Worm (Caenorhabditis elegans): Measurements from ENCODE around the gene M163.9.

Gene M163.9

DNA sequence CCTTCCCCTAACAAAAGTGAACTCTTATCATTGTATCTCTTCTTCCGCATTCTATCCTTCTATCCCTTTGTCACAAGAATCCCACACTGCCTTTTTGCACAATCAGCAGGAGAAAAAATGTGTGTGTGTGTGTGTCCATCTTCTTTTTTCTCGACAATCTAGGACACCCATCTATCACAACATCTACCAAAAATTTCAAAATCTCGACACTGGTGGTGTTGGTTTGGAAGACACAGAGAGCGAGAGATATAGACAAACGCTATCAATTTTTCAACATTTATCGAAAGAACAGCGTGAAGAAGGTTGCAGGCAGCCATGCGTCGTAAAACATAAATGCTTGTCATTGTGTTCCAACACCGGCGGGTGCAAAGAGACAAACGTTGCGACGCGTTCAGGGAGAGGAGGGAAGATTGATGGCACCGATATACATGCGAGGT lies 39.5 kb downstream of the M163.9 start (continued):
- no peak for TF ChIP-seq fos-1 (tag; optimal IDR thresholded peaks at IDR 0.05)
- no peak for TF ChIP-seq T26A8.4 (GFP tag; IDR thresholded peaks at IDR 0.05)
- peak; percentile 83 for TF ChIP-seq nhr-11 (tag; optimal IDR thresholded peaks at IDR 0.05)
- TF ChIP-seq nhr-48 (tag; optimal IDR thresholded peaks at IDR 0.05), result peak; percentile 39
- no peak for TF ChIP-seq spr-1 (tag; optimal IDR thresholded peaks at IDR 0.05)
- TF ChIP-seq tra-1 (GFP tag; IDR thresholded peaks at IDR 0.05), result peak; percentile 70
- TF ChIP-seq mdl-1 (tag; optimal IDR thresholded peaks at IDR 0.05), result peak in 1 of 2 experiments; percentile 61

DNA sequence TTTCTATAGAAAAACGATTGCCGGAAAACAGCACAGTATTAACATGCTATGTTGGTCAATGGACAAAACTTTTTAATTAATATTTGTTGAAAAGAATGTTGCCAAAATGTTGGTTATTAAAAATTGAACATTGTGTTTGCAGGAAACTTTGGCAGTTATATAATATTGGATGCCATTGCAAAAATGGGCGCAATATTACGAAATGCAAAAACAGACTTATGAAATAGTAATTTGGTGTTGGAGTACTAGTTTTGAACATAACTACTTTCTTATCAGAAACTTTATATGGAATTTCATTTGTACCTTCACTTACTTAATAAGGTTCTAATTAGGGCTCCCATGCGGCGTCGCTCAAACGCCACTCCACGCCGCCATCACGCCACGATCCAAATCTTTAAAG lies 41.0 kb downstream of the M163.9 start:
- TF ChIP-seq zip-2 (tag; optimal IDR thresholded peaks at IDR 0.05) (peak; percentile 93), ZK337.2 (GFP tag; IDR thresholded peaks at IDR 0.05) (no peak)

DNA sequence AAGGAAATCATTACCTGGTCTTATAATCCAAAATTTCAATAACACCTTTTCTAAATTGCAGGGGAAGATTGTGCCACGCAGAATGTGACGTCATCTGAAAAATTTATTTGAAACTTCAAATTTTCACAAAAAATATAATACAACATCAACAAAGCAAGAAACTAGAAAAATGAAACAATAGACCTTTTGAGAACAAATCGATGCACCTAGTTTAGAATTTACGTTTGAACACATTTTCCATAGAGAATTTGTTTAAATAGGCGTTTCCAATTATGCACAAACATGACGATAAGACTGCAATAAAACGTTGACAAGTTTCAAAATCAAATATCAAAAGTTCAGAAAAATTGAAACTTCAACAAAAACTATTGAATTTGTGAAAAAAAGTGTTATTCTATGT lies 43.4 kb downstream of the M163.9 start, which contains the start of gene fbxa-141:
Gene fbxa-141 (minus strand): TSS at position 101 of the 400 bp plus-strand sequence.
- TF ChIP-seq nhr-77 (tag; optimal IDR thresholded peaks at IDR 0.05) (no peak), unc-62 (GFP tag; optimal IDR thresholded peaks at IDR 0.05 in 1 of 2) (peak in 1 of 2 experiments; percentile 9), unc-62 (tag; optimal IDR thresholded peaks at IDR 0.05) (no peak), daf-16 (GFP tag; optimal IDR thresholded peaks at IDR 0.05) (no peak), daf-16 (tag; optimal IDR thresholded peaks at IDR 0.05) (peak; percentile 17), snpc-1.2 (GFP tag; IDR thresholded peaks at IDR 0.05) (no peak)

DNA sequence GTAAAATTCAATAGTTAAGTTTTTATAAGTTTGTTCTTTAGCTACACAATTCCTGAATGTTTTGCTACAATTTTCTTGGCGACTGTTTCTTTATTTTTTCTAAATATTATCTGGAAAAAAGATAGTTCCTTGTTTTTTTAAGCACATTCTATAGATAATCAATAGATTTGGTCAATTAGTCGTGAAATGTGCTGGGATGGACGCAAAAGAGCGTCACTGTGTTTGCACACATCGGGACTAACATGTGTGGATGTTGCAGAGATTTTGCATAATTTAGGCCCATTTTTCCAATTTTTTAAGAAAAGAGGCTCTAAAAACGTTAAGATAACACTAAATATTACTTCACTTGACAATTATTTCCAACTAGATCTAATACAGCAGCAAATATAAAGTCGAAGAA lies 44.1 kb downstream of the M163.9 start:
- peak; percentile 30; the same call in 1 of the 2 replicates for TF ChIP-seq hmg-1.1 (GFP tag; IDR thresholded peaks at IDR 0.05)
- TF ChIP-seq ama-1 (optimal IDR thresholded peaks at IDR 0.05), result no peak
- TF ChIP-seq lin-13 (GFP tag; optimal IDR thresholded peaks at IDR 0.05), result no peak
- no peak for TF ChIP-seq tra-1 (GFP tag; IDR thresholded peaks at IDR 0.05)
- TF ChIP-seq hlh-30 (tag; optimal IDR thresholded peaks at IDR 0.05; ENCODE audit: insufficient read depth), result no peak
- TF ChIP-seq spr-1 (tag; optimal IDR thresholded peaks at IDR 0.05), result no peak
- TF ChIP-seq aha-1 (tag), result peak; percentile 19
- peak in 1 of 2 experiments; percentile 84 for TF ChIP-seq unc-62 (GFP tag; optimal IDR thresholded peaks at IDR 0.05 in 1 of 2)
- TF ChIP-seq unc-62 (tag; optimal IDR thresholded peaks at IDR 0.05), result no peak
- no peak for TF ChIP-seq vab-7 (GFP tag; IDR thresholded peaks at IDR 0.05)
- TF ChIP-seq madf-9 (GFP tag; conservative IDR thresholded peaks at IDR 0.05), result no peak
- no peak for TF ChIP-seq egl-43 (GFP tag; IDR thresholded peaks at IDR 0.05)
- TF ChIP-seq hlh-11 (tag; optimal IDR thresholded peaks at IDR 0.05), result no peak
- TF ChIP-seq fkh-10 (GFP tag; optimal IDR thresholded peaks at IDR 0.05), result peak; percentile 29
- TF ChIP-seq mep-1 (tag; optimal IDR thresholded peaks at IDR 0.05), result peak; percentile 46
- no peak for TF ChIP-seq nhr-102 (tag; optimal IDR thresholded peaks at IDR 0.05)

DNA sequence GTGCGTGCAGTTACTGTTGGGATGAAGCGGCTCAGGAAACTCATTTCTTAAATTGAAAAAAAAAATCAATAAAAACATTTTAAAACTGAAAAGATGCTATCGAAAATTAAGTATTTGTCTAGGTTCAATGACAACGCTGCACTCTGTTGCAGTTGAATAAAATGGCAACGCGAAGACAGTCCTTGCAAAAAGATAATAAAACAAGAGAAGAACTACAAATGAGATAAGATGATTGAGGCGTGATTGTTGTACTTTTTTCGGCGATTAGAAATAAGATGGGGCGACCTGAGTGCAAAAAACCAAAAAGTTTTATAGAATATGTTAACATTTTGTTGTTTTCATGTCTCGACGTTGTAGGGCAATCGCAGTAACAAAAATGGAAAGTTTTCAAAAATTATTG lies 45.6 kb downstream of the M163.9 start, which contains the start of gene gcsh-1:
Gene gcsh-1 (minus strand): TSS at position 46 of the 400 bp plus-strand sequence.
- peak; percentile 44 for TF ChIP-seq pqm-1 (tag; optimal IDR thresholded peaks at IDR 0.05)
- TF ChIP-seq saeg-2 (GFP tag; IDR thresholded peaks at IDR 0.05), result no peak
- TF ChIP-seq dmd-6 (GFP tag; IDR thresholded peaks at IDR 0.05), result peak; percentile 56
- TF ChIP-seq egl-43 (GFP tag; IDR thresholded peaks at IDR 0.05), result no peak
- TF ChIP-seq nhr-28 (tag; optimal IDR thresholded peaks at IDR 0.05), result peak; percentile 67
- TF ChIP-seq gei-8 (GFP tag; optimal IDR thresholded peaks at IDR 0.05), result no peak
- no peak for TF ChIP-seq dmd-8 (GFP tag; IDR thresholded peaks at IDR 0.05)
- TF ChIP-seq ceh-82 (tag; optimal IDR thresholded peaks at IDR 0.05), result no peak
- no peak for TF ChIP-seq mdt-29 (GFP tag; IDR thresholded peaks at IDR 0.05)
- TF ChIP-seq snpc-4 (tag; optimal IDR thresholded peaks at IDR 0.05), result no peak
- TF ChIP-seq Y5F2A.4 (GFP tag; optimal IDR thresholded peaks at IDR 0.05), result no peak
